Worm (Caenorhabditis elegans) whole organism, L4 larva: ENCODE measurements around the gene Y48G9A.11.

Experiments
- D1046.2 ChIP-seq: fragments of 200-800 bp; sonication (Bioruptor generic); IDR thresholded peaks from 2 replicates; pipeline ENCODE4 v1.3.6; 2022; ENCODE audit warnings: missing genetic modification characterization, missing compliant biosample characterization
- ama-1 ChIP-seq: fragments of 150-350 bp; optimal IDR thresholded peaks from 2 replicates; lab custom pipeline; 2014; ENCODE audit warnings: inconsistent platforms, mixed read lengths
- ceh-32 ChIP-seq: sonication (generic microtip); optimal IDR thresholded peaks from 2 replicates; lab custom pipeline; 2016; ENCODE audit warnings: mild to moderate bottlenecking, missing genetic modification characterization, missing compliant biosample characterization; ENCODE audit not compliant: poor library complexity
- mdl-1 ChIP-seq, 2 experiments: fragments of 150-350 bp in 1 of 2; sonication (generic microtip) in 1 of 2; optimal IDR thresholded peaks; 2 replicates each; lab custom pipeline; 2014 to 2017; ENCODE audit warnings: missing biosample characterization in 2 of 2, missing genetic modification characterization in 2 of 2
- nhr-77 ChIP-seq: fragments of 150-350 bp; optimal IDR thresholded peaks from 2 replicates; lab custom pipeline; 2014; ENCODE audit warnings: missing biosample characterization, missing genetic modification characterization
- skn-1 ChIP-seq: fragments of 150-350 bp; optimal IDR thresholded peaks from 2 replicates; lab custom pipeline; 2014; ENCODE audit warnings: missing biosample characterization, missing genetic modification characterization
- unc-130 ChIP-seq: sonication (generic microtip); optimal IDR thresholded peaks from 2 replicates; lab custom pipeline; 2016; ENCODE audit warnings: missing genetic modification reagents, missing genetic modification characterization, missing compliant biosample characterization
- unc-39 ChIP-seq: sonication (generic microtip); optimal IDR thresholded peaks from 2 replicates; lab custom pipeline; 2017; ENCODE audit warnings: missing biosample characterization, missing genetic modification characterization

DNA sequence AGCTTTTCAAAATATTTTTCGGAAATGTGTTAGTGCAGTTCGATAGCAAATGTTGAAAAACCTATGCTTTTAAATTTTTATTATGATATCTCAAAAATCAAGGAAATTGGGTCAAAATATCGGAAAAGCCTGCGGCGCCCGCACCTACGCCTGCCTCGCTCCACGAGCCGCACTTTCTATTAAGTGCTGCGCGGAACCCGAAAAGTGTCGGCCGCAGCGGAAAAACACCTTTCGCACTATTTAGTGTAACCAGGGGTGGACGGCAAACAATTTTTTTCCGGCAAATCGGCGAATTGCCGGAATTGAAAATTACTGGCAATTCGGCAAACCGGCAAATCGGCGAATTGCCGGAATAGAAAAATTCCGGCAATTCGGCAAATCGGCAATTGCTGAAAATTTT is 31.9 kb downstream of the Y48G9A.11 start:
- TF ChIP-seq ama-1 (no peak), nhr-77 (tag; lab: Kevin White, UChicago) (no peak), unc-39 (tag; lab: Kevin White, UChicago) (no peak), mdl-1 (tag; optimal IDR thresholded peaks at IDR 0.05; lab: Kevin White, UChicago) (no peak), skn-1 (tag; lab: Kevin White, UChicago) (no peak), ceh-32 (tag; lab: Kevin White, UChicago) (no peak), D1046.2 (GFP tag; lab: Robert Waterston, UW) (no peak), unc-130 (GFP tag; lab: Kevin White, UChicago) (no peak)
